In the genomic region with DNA sequence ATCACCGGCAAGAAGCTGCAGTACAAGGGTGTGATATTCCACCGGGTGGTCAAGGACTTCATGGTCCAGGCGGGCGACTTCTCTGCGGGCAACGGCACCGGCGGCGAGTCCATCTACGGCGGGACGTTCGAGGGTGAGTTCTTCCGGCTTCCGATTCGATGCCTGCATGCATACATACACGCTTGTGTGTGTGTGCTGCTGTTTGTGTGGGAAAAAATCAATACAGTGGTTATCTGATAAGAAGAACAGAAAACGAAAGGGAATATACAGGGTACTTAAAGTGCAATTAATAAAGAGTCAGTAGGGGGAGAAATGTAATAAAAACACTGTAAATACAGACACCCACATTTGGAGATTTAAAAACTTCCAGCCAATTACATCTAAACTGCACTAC, we compare ENCODE assay signal across 1 fruit fly cellular context.
TF ChIP-seq lines count a peak whose summit lies in the region.

No protein-coding gene starts in this region.

TF ChIP-seq in whole organism, embryonic, 481 proteins besides CTCF, POLR2A, EP300 and RAD21 (continued from another document and continues in another):
- TF ChIP-seq CG7839 (tag; optimal IDR thresholded peaks at IDR 0.05; lab: Kevin White, UChicago) (peak; percentile 18), CG7556 (GFP tag; optimal IDR thresholded peaks at IDR 0.05; lab: Kevin White, UChicago) (no peak), CoRest (tag; optimal IDR thresholded peaks at IDR 0.05; lab: Kevin White, UChicago) (no peak), row (GFP tag; IDR thresholded peaks at IDR 0.05; lab: Robert Waterston, UW) (peak; percentile 62), CG17328 (GFP tag; IDR thresholded peaks at IDR 0.05; lab: Robert Waterston, UW) (no peak), ken (GFP tag; IDR thresholded peaks at IDR 0.05; lab: Robert Waterston, UW) (peak; percentile 21; the same call in 1 of the 3 replicates), Ptx1 (GFP tag; IDR thresholded peaks at IDR 0.05; lab: Robert Waterston, UW) (peak; percentile 27; the same call in 1 of the 2 replicates), CG14050 (GFP tag; IDR thresholded peaks at IDR 0.05; lab: Robert Waterston, UW) (no peak), Nf-YA (GFP tag; IDR thresholded peaks at IDR 0.05; lab: Robert Waterston, UW) (peak; percentile 50; the same call in 1 of the 2 replicates), nmo (GFP tag; optimal IDR thresholded peaks at IDR 0.05; lab: Kevin White, UChicago) (no peak), Atf-2 (GFP tag; optimal IDR thresholded peaks at IDR 0.05; lab: Kevin White, UChicago) (no peak), Dip2 (GFP tag; IDR thresholded peaks at IDR 0.05; lab: Robert Waterston, UW) (no peak), bowl (GFP tag; IDR thresholded peaks at IDR 0.05; lab: Robert Waterston, UW) (no peak), Hr51 (GFP tag; optimal IDR thresholded peaks at IDR 0.05; lab: Kevin White, UChicago) (no peak), aop (GFP tag; IDR thresholded peaks at IDR 0.05; lab: Robert Waterston, UW) (peak; percentile 70), esg (GFP tag; conservative IDR thresholded peaks at IDR 0.05; lab: Robert Waterston, UW) (0 out of 2 replicates have a peak, but pooled peaks have one; percentile 8), schlank (tag; optimal IDR thresholded peaks at IDR 0.05; lab: Kevin White, UChicago) (no peak), H2.0 (GFP tag; IDR thresholded peaks at IDR 0.05; lab: Robert Waterston, UW) (no peak), crp (GFP tag; optimal IDR thresholded peaks at IDR 0.05; lab: Kevin White, UChicago) (no peak), B-H1 (GFP tag; IDR thresholded peaks at IDR 0.05; lab: Robert Waterston, UW) (no peak), CG3065 (GFP tag; optimal IDR thresholded peaks at IDR 0.05; lab: Kevin White, UChicago) (no peak), YL-1 (GFP tag; optimal IDR thresholded peaks at IDR 0.05; lab: Kevin White, UChicago) (no peak), ci (GFP tag; IDR thresholded peaks at IDR 0.05; lab: Robert Waterston, UW) (peak; percentile 52; the same call in 2 of the 3 replicates), sqz (GFP tag; optimal IDR thresholded peaks at IDR 0.05; lab: Kevin White, UChicago) (no peak), onecut (GFP tag; IDR thresholded peaks at IDR 0.05; lab: Robert Waterston, UW) (peak; percentile 98), D19B (GFP tag; optimal IDR thresholded peaks at IDR 0.05; lab: Kevin White, UChicago) (peak; percentile 49), CG13296 (GFP tag; optimal IDR thresholded peaks at IDR 0.05; lab: Kevin White, UChicago) (no peak), ranshi (GFP tag; IDR thresholded peaks at IDR 0.05; lab: Robert Waterston, UW) (0 out of 2 replicates have a peak, but pooled peaks have one; percentile 6), lola (GFP tag; optimal IDR thresholded peaks at IDR 0.05; lab: Kevin White, UChicago) (no peak), unpg (GFP tag; optimal IDR thresholded peaks at IDR 0.05; lab: Kevin White, UChicago) (peak; percentile 8), Hmr (GFP tag; optimal IDR thresholded peaks at IDR 0.05; lab: Kevin White, UChicago) (peak; percentile 7), CG13424 (tag; optimal IDR thresholded peaks at IDR 0.05; lab: Kevin White, UChicago) (no peak), grn (GFP tag; optimal IDR thresholded peaks at IDR 0.05; lab: Kevin White, UChicago) (peak; percentile 9), CG13123 (GFP tag; optimal IDR thresholded peaks at IDR 0.05; lab: Kevin White, UChicago) (no peak), CG17385 (GFP tag; optimal IDR thresholded peaks at IDR 0.05; lab: Kevin White, UChicago) (no peak), CG5953 (GFP tag; IDR thresholded peaks at IDR 0.05; lab: Robert Waterston, UW) (no peak), Max (GFP tag; optimal IDR thresholded peaks at IDR 0.05; lab: Kevin White, UChicago) (no peak), CG7928 (GFP tag; optimal IDR thresholded peaks at IDR 0.05; lab: Kevin White, UChicago) (no peak), HHEX (GFP tag; optimal IDR thresholded peaks at IDR 0.05; lab: Kevin White, UChicago) (peak; percentile 20), CG43689 (GFP tag; IDR thresholded peaks at IDR 0.05; lab: Robert Waterston, UW) (no peak), disco-r (GFP tag; optimal IDR thresholded peaks at IDR 0.05; lab: Kevin White, UChicago) (no peak), fd102C (GFP tag; optimal IDR thresholded peaks at IDR 0.05; lab: Kevin White, UChicago) (no peak), NC2α (GFP tag; optimal IDR thresholded peaks at IDR 0.05; lab: Kevin White, UChicago) (no peak), CG12391 (tag; optimal IDR thresholded peaks at IDR 0.05; lab: Kevin White, UChicago) (no peak), salm (tag; optimal IDR thresholded peaks at IDR 0.05; lab: Kevin White, UChicago) (no peak), bsh (GFP tag; optimal IDR thresholded peaks at IDR 0.05; lab: Kevin White, UChicago) (peak in 1 of 2 experiments; percentile 16), CG10654 (GFP tag; optimal IDR thresholded peaks at IDR 0.05; lab: Kevin White, UChicago) (no peak), Drgx (GFP tag; IDR thresholded peaks at IDR 0.05; lab: Robert Waterston, UW) (0 out of 2 replicates have a peak, but pooled peaks have one; percentile 12), CG11695 (GFP tag; IDR thresholded peaks at IDR 0.05; lab: Robert Waterston, UW) (0 out of 3 replicates have a peak, but pooled peaks have one; percentile 10), ems (GFP tag; optimal IDR thresholded peaks at IDR 0.05; lab: Kevin White, UChicago) (no peak), chn (GFP tag; optimal IDR thresholded peaks at IDR 0.05; lab: Kevin White, UChicago) (no peak), ind (GFP tag; optimal IDR thresholded peaks at IDR 0.05; lab: Kevin White, UChicago) (peak; percentile 7), CG13775 (GFP tag; optimal IDR thresholded peaks at IDR 0.05; lab: Kevin White, UChicago) (no peak), phol (tag; optimal IDR thresholded peaks at IDR 0.05; lab: Kevin White, UChicago) (no peak), fd96Cb (tag; optimal IDR thresholded peaks at IDR 0.05; lab: Kevin White, UChicago) (no peak), Fer2 (tag; optimal IDR thresholded peaks at IDR 0.05; lab: Kevin White, UChicago) (no peak), gro (GFP tag; optimal IDR thresholded peaks at IDR 0.05; lab: Kevin White, UChicago) (no peak), Six4 (GFP tag; optimal IDR thresholded peaks at IDR 0.05; lab: Kevin White, UChicago) (no peak), CG2129 (GFP tag; IDR thresholded peaks at IDR 0.05; lab: Robert Waterston, UW; ENCODE audit: partially characterized antibody) (no peak), da (GFP tag; optimal IDR thresholded peaks at IDR 0.05; lab: Kevin White, UChicago) (no peak), CG14441 (GFP tag; IDR thresholded peaks at IDR 0.05; lab: Robert Waterston, UW) (no peak), Hr39 (optimal IDR thresholded peaks at IDR 0.05; lab: Kevin White, UChicago) (no peak), tll (GFP tag; optimal IDR thresholded peaks at IDR 0.05; lab: Kevin White, UChicago) (peak in 1 of 2 experiments; percentile 54), Myb (GFP tag; optimal IDR thresholded peaks at IDR 0.05; lab: Kevin White, UChicago) (no peak), Doc2 (GFP tag; IDR thresholded peaks at IDR 0.05; lab: Robert Waterston, UW) (no peak), GATAe (GFP tag; conservative IDR thresholded peaks at IDR 0.05; lab: Robert Waterston, UW) (no peak), CG4854 (GFP tag; optimal IDR thresholded peaks at IDR 0.05; lab: Kevin White, UChicago) (no peak), CG6175 (GFP tag; IDR thresholded peaks at IDR 0.05; lab: Robert Waterston, UW) (no peak), CG16815 (GFP tag; optimal IDR thresholded peaks at IDR 0.05; lab: Kevin White, UChicago) (no peak), CG12769 (tag; optimal IDR thresholded peaks at IDR 0.05; lab: Kevin White, UChicago) (no peak), CG8290 (GFP tag; optimal IDR thresholded peaks at IDR 0.05; lab: Kevin White, UChicago) (no peak), CG8290 (tag; optimal IDR thresholded peaks at IDR 0.05; lab: Kevin White, UChicago) (no peak), CG18476 (GFP tag; optimal IDR thresholded peaks at IDR 0.05; lab: Kevin White, UChicago) (no peak), CG12104 (GFP tag; optimal IDR thresholded peaks at IDR 0.05; lab: Kevin White, UChicago) (no peak), CG3281 (GFP tag; optimal IDR thresholded peaks at IDR 0.05; lab: Kevin White, UChicago) (no peak), CG6689 (GFP tag; IDR thresholded peaks at IDR 0.05; lab: Robert Waterston, UW) (no peak), Kr (GFP tag; optimal IDR thresholded peaks at IDR 0.05; lab: Kevin White, UChicago) (no peak), CG32767 (GFP tag; IDR thresholded peaks at IDR 0.05; lab: Robert Waterston, UW) (0 out of 2 replicates have a peak, but pooled peaks have one; percentile 17), zen (tag; optimal IDR thresholded peaks at IDR 0.05; lab: Kevin White, UChicago) (peak; percentile 48), CG10147 (GFP tag; optimal IDR thresholded peaks at IDR 0.05; lab: Kevin White, UChicago) (no peak), CG2712 (tag; optimal IDR thresholded peaks at IDR 0.05; lab: Kevin White, UChicago) (no peak), Opbp (GFP tag; IDR thresholded peaks at IDR 0.05; lab: Robert Waterston, UW; ENCODE audit: partially characterized antibody) (no peak), so (GFP tag; IDR thresholded peaks at IDR 0.05; lab: Robert Waterston, UW) (0 out of 3 replicates have a peak, but pooled peaks have one; percentile 16), ftz-f1 (GFP tag; optimal IDR thresholded peaks at IDR 0.05; lab: Kevin White, UChicago) (no peak), zfh1 (GFP tag; IDR thresholded peaks at IDR 0.05; lab: Robert Waterston, UW) (no peak), crc (GFP tag; optimal IDR thresholded peaks at IDR 0.05; lab: Kevin White, UChicago) (no peak), Chrac-16 (GFP tag; optimal IDR thresholded peaks at IDR 0.05; lab: Kevin White, UChicago) (no peak), CG8924 (tag; optimal IDR thresholded peaks at IDR 0.05; lab: Kevin White, UChicago) (no peak), CG1832 (GFP tag; optimal IDR thresholded peaks at IDR 0.05; lab: Kevin White, UChicago) (no peak), Sin3A (optimal IDR thresholded peaks at IDR 0.05; lab: Kevin White, UChicago) (peak; percentile 5), E2f2 (GFP tag; IDR thresholded peaks at IDR 0.05; lab: Robert Waterston, UW) (0 out of 2 replicates have a peak, but pooled peaks have one; percentile 12), Trl (optimal IDR thresholded peaks at IDR 0.05; lab: Kevin White, UChicago) (no peak), Trl (GFP tag; optimal IDR thresholded peaks at IDR 0.05; lab: Kevin White, UChicago) (no peak), insv (GFP tag; optimal IDR thresholded peaks at IDR 0.05; lab: Kevin White, UChicago) (peak in 1 of 2 experiments; percentile 66), prd (optimal IDR thresholded peaks at IDR 0.05; lab: Kevin White, UChicago) (no peak), prd (GFP tag; IDR thresholded peaks at IDR 0.05; lab: Robert Waterston, UW) (0 out of 3 replicates have a peak, but pooled peaks have one; percentile 8), ap (GFP tag; IDR thresholded peaks at IDR 0.05; lab: Robert Waterston, UW) (no peak), CG17359 (tag; optimal IDR thresholded peaks at IDR 0.05; lab: Kevin White, UChicago) (peak; percentile 35), gcm (GFP tag; optimal IDR thresholded peaks at IDR 0.05; lab: Kevin White, UChicago) (peak; percentile 10), CG30403 (GFP tag; optimal IDR thresholded peaks at IDR 0.05; lab: Kevin White, UChicago) (peak; percentile 9), CG6765 (GFP tag; optimal IDR thresholded peaks at IDR 0.05; lab: Kevin White, UChicago) (no peak), gce (GFP tag; IDR thresholded peaks at IDR 0.05; lab: Robert Waterston, UW) (0 out of 3 replicates have a peak, but pooled peaks have one; percentile 28), CG4404 (GFP tag; IDR thresholded peaks at IDR 0.05; lab: Robert Waterston, UW) (no peak), Taf1 (GFP tag; IDR thresholded peaks at IDR 0.05; lab: Robert Waterston, UW) (no peak), CG3838 (GFP tag; optimal IDR thresholded peaks at IDR 0.05; lab: Kevin White, UChicago) (no peak), pan (optimal IDR thresholded peaks at IDR 0.05; lab: Kevin White, UChicago) (no peak), pan (GFP tag; optimal IDR thresholded peaks at IDR 0.05 in 1 of 2, IDR thresholded peaks at IDR 0.05 in 1 of 2) (peak in 1 of 2 experiments; percentile 34), MESR4 (GFP tag; optimal IDR thresholded peaks at IDR 0.05; lab: Kevin White, UChicago) (peak; percentile 22), Mad (GFP tag; optimal IDR thresholded peaks at IDR 0.05; lab: Kevin White, UChicago) (no peak), gsb (GFP tag; IDR thresholded peaks at IDR 0.05; lab: Robert Waterston, UW) (no peak), knrl (GFP tag; IDR thresholded peaks at IDR 0.05; lab: Robert Waterston, UW; ENCODE audit: partially characterized antibody) (no peak), fd3F (GFP tag; optimal IDR thresholded peaks at IDR 0.05; lab: Kevin White, UChicago) (no peak), sug (tag; optimal IDR thresholded peaks at IDR 0.05; lab: Kevin White, UChicago) (no peak), pb (GFP tag; optimal IDR thresholded peaks at IDR 0.05; lab: Kevin White, UChicago) (no peak), CG2199 (GFP tag; IDR thresholded peaks at IDR 0.05; lab: Robert Waterston, UW) (peak; percentile 42; the same call in 1 of the 3 replicates), grau (tag; optimal IDR thresholded peaks at IDR 0.05; lab: Kevin White, UChicago) (peak; percentile 92), Meics (GFP tag; optimal IDR thresholded peaks at IDR 0.05; lab: Kevin White, UChicago) (peak; percentile 46), CG11247 (GFP tag; IDR thresholded peaks at IDR 0.05; lab: Robert Waterston, UW) (no peak), CG11504 (tag; optimal IDR thresholded peaks at IDR 0.05; lab: Kevin White, UChicago) (peak; percentile 22), cg (GFP tag; optimal IDR thresholded peaks at IDR 0.05; lab: Kevin White, UChicago) (peak; percentile 84), CG4617 (GFP tag; optimal IDR thresholded peaks at IDR 0.05; lab: Kevin White, UChicago; ENCODE audit: borderline replicate concordance) (no peak), gfzf (GFP tag; optimal IDR thresholded peaks at IDR 0.05; lab: Kevin White, UChicago) (no peak), chif (GFP tag; optimal IDR thresholded peaks at IDR 0.05; lab: Kevin White, UChicago) (no peak), hkb (optimal IDR thresholded peaks at IDR 0.05; lab: Kevin White, UChicago) (no peak), hkb (GFP tag; IDR thresholded peaks at IDR 0.05; lab: Robert Waterston, UW) (no peak), CG15696 (tag; optimal IDR thresholded peaks at IDR 0.05; lab: Kevin White, UChicago) (no peak), jing (GFP tag; optimal IDR thresholded peaks at IDR 0.05; lab: Kevin White, UChicago) (no peak), oc (tag; optimal IDR thresholded peaks at IDR 0.05; lab: Kevin White, UChicago) (no peak), CG11723 (GFP tag; optimal IDR thresholded peaks at IDR 0.05; lab: Kevin White, UChicago) (no peak), CG18599 (GFP tag; optimal IDR thresholded peaks at IDR 0.05; lab: Kevin White, UChicago) (no peak)
